Worm (Caenorhabditis elegans): ENCODE measurements around the gene msp-64.
A peak's percentile ranks its signal among the peaks of the same experiment; 100 is the strongest.

Gene msp-64

ce11 chrII:5810230-5810629 lies at the start of gene msp-64, which contains the start of gene ZK1248.5:
msp-64 (minus strand) TSS chrII:5810330.
ZK1248.5 (plus strand) TSS chrII:5810514.
- TF ChIP-seq flt-1 (GFP tag; IDR thresholded peaks at IDR 0.05): no peak

- no peak for TF ChIP-seq tbx-37 (GFP tag; conservative IDR thresholded peaks at IDR 0.05)
- no peak for TF ChIP-seq scrt-1 (GFP tag; IDR thresholded peaks at IDR 0.05)
- no peak for TF ChIP-seq F13C5.2 (tag; optimal IDR thresholded peaks at IDR 0.05)
- TF ChIP-seq ama-1 (optimal IDR thresholded peaks at IDR 0.05): no peak
- TF ChIP-seq aly-1 (tag; optimal IDR thresholded peaks at IDR 0.05): no peak
- no peak for TF ChIP-seq tbx-11 (GFP tag; IDR thresholded peaks at IDR 0.05)
- no peak for TF ChIP-seq tra-4 (tag; optimal IDR thresholded peaks at IDR 0.05)
Observed at ce11 chrII:5858322-5858721, 48.2 kb upstream of the msp-64 start, which contains the start of gene F55C12.4. F55C12.4 (minus strand) TSS chrII:5858422.

ce11 chrII:5854122-5854521 lies 44.0 kb upstream of the msp-64 start, which contains the start of gene H41C03.1:
H41C03.1 (plus strand) TSS chrII:5854422.
- TF ChIP-seq ceh-13 (GFP tag; optimal IDR thresholded peaks at IDR 0.05) (no peak), tbx-37 (GFP tag; conservative IDR thresholded peaks at IDR 0.05) (no peak), hnd-1 (tag; optimal IDR thresholded peaks at IDR 0.05) (no peak), hmbx-1 (tag; optimal IDR thresholded peaks at IDR 0.05) (no peak), F13C5.2 (tag; optimal IDR thresholded peaks at IDR 0.05) (no peak), tbx-11 (GFP tag; IDR thresholded peaks at IDR 0.05) (no peak), B0310.2 (tag; optimal IDR thresholded peaks at IDR 0.05) (no peak), ets-7 (tag; optimal IDR thresholded peaks at IDR 0.05) (no peak), hmg-4 (GFP tag; optimal IDR thresholded peaks at IDR 0.05) (no peak), ama-1 (optimal IDR thresholded peaks at IDR 0.05) (no peak), sea-1 (GFP tag; conservative IDR thresholded peaks at IDR 0.05) (no peak), tra-4 (tag; optimal IDR thresholded peaks at IDR 0.05) (no peak), pes-1 (GFP tag; IDR thresholded peaks at IDR 0.05) (no peak)

- TF ChIP-seq tbx-37 (GFP tag; conservative IDR thresholded peaks at IDR 0.05) (no peak), hmbx-1 (tag; optimal IDR thresholded peaks at IDR 0.05) (no peak), sea-1 (GFP tag; conservative IDR thresholded peaks at IDR 0.05) (no peak), tbx-11 (GFP tag; IDR thresholded peaks at IDR 0.05) (no peak), ceh-13 (GFP tag; optimal IDR thresholded peaks at IDR 0.05) (no peak), F13C5.2 (tag; optimal IDR thresholded peaks at IDR 0.05) (no peak), scrt-1 (GFP tag; IDR thresholded peaks at IDR 0.05) (no peak), pes-1 (GFP tag; IDR thresholded peaks at IDR 0.05) (no peak)
Observed at ce11 chrII:5853261-5853660, 43.1 kb upstream of the msp-64 start.

- TF ChIP-seq tra-4 (tag; optimal IDR thresholded peaks at IDR 0.05): no peak
- TF ChIP-seq ets-7 (tag; optimal IDR thresholded peaks at IDR 0.05): no peak
- no peak for TF ChIP-seq pes-1 (GFP tag; IDR thresholded peaks at IDR 0.05)
- no peak for TF ChIP-seq flt-1 (GFP tag; IDR thresholded peaks at IDR 0.05)
- TF ChIP-seq hmg-4 (GFP tag; optimal IDR thresholded peaks at IDR 0.05): no peak
- no peak for TF ChIP-seq aly-1 (tag; optimal IDR thresholded peaks at IDR 0.05)
Observed at ce11 chrII:5852007-5852406, 41.9 kb upstream of the msp-64 start, which contains the start of gene H41C03.2. H41C03.2 (minus strand) TSS chrII:5852107.

ce11 chrII:5846181-5846580 lies 36.1 kb upstream of the msp-64 start:
- no peak for TF ChIP-seq pes-1 (GFP tag; IDR thresholded peaks at IDR 0.05)
- TF ChIP-seq hmbx-1 (tag; optimal IDR thresholded peaks at IDR 0.05): no peak
- TF ChIP-seq aly-1 (tag; optimal IDR thresholded peaks at IDR 0.05): no peak
- no peak for TF ChIP-seq flt-1 (GFP tag; IDR thresholded peaks at IDR 0.05)
- TF ChIP-seq hnd-1 (tag; optimal IDR thresholded peaks at IDR 0.05): no peak
- no peak for TF ChIP-seq F13C5.2 (tag; optimal IDR thresholded peaks at IDR 0.05)
- no peak for TF ChIP-seq tbx-37 (GFP tag; conservative IDR thresholded peaks at IDR 0.05)
- no peak for TF ChIP-seq hmg-4 (GFP tag; optimal IDR thresholded peaks at IDR 0.05)
- no peak for TF ChIP-seq ama-1 (optimal IDR thresholded peaks at IDR 0.05)
- no peak for TF ChIP-seq sea-1 (GFP tag; conservative IDR thresholded peaks at IDR 0.05)
- TF ChIP-seq ceh-13 (GFP tag; optimal IDR thresholded peaks at IDR 0.05): no peak
- no peak for TF ChIP-seq tra-4 (tag; optimal IDR thresholded peaks at IDR 0.05)
- TF ChIP-seq scrt-1 (GFP tag; IDR thresholded peaks at IDR 0.05): no peak
- no peak for TF ChIP-seq ceh-36 (tag; optimal IDR thresholded peaks at IDR 0.05)
- no peak for TF ChIP-seq tbx-11 (GFP tag; IDR thresholded peaks at IDR 0.05)
- no peak for TF ChIP-seq ets-7 (tag; optimal IDR thresholded peaks at IDR 0.05)
- TF ChIP-seq B0310.2 (tag; optimal IDR thresholded peaks at IDR 0.05): no peak

ce11 chrII:5845441-5845840 lies 35.3 kb upstream of the msp-64 start, which contains the start of the genes ZK1248.17 and H41C03.3:
ZK1248.17 (minus strand) TSS chrII:5845541.
H41C03.3 (plus strand) TSS chrII:5845777.
- no peak for TF ChIP-seq sea-1 (GFP tag; conservative IDR thresholded peaks at IDR 0.05)

- TF ChIP-seq ama-1 (optimal IDR thresholded peaks at IDR 0.05) (peak; percentile 100), ets-7 (tag; optimal IDR thresholded peaks at IDR 0.05) (peak; percentile 80), tra-4 (tag; optimal IDR thresholded peaks at IDR 0.05) (peak; percentile 92), tbx-11 (GFP tag; IDR thresholded peaks at IDR 0.05) (peak; percentile 79), F13C5.2 (tag; optimal IDR thresholded peaks at IDR 0.05) (peak; percentile 98), pes-1 (GFP tag; IDR thresholded peaks at IDR 0.05) (peak; percentile 86), tbx-37 (GFP tag; conservative IDR thresholded peaks at IDR 0.05) (peak; percentile 39), ceh-13 (GFP tag; optimal IDR thresholded peaks at IDR 0.05) (peak; percentile 27), ceh-36 (tag; optimal IDR thresholded peaks at IDR 0.05) (peak; percentile 96), aly-1 (tag; optimal IDR thresholded peaks at IDR 0.05) (peak; percentile 40), B0310.2 (tag; optimal IDR thresholded peaks at IDR 0.05) (peak; percentile 88), flt-1 (GFP tag; IDR thresholded peaks at IDR 0.05) (peak; percentile 72), hmbx-1 (tag; optimal IDR thresholded peaks at IDR 0.05) (peak; percentile 84), scrt-1 (GFP tag; IDR thresholded peaks at IDR 0.05) (peak; percentile 67), hnd-1 (tag; optimal IDR thresholded peaks at IDR 0.05) (peak; percentile 53), hmg-4 (GFP tag; optimal IDR thresholded peaks at IDR 0.05) (peak; percentile 96), sea-1 (GFP tag; conservative IDR thresholded peaks at IDR 0.05) (peak; percentile 89)
Observed at ce11 chrII:5844694-5845129, 34.6 kb upstream of the msp-64 start.
